Fruit fly (Drosophila melanogaster) whole organism: Measurements from ENCODE around the gene fzy.

ENCODE experiments used
- CG8478 ChIP-seq: fragments of >200 bp; optimal IDR thresholded peaks from 2 replicates; lab custom pipeline; 2018; ENCODE audit warnings: inconsistent platforms
- Dll ChIP-seq: fragments of >200 bp; optimal IDR thresholded peaks from 2 replicates; lab custom pipeline; 2017
- EcR ChIP-seq, 2 experiments: fragments of >200 bp; optimal IDR thresholded peaks; 2 replicates each; lab custom pipeline; 2017; ENCODE audit warnings: missing biosample characterization in 2 of 2, missing genetic modification characterization in 2 of 2, missing genetic modification reagents in 2 of 2
- pan ChIP-seq: fragments of >200 bp; optimal IDR thresholded peaks from 2 replicates; lab custom pipeline; 2017
- psq ChIP-seq: fragments of >200 bp; optimal IDR thresholded peaks from 2 replicates; lab custom pipeline; 2017
- usp ChIP-seq: fragments of >200 bp; optimal IDR thresholded peaks from 2 replicates; lab custom pipeline; 2017; ENCODE audit warnings: missing biosample characterization, missing genetic modification characterization, mixed read lengths

DNA sequence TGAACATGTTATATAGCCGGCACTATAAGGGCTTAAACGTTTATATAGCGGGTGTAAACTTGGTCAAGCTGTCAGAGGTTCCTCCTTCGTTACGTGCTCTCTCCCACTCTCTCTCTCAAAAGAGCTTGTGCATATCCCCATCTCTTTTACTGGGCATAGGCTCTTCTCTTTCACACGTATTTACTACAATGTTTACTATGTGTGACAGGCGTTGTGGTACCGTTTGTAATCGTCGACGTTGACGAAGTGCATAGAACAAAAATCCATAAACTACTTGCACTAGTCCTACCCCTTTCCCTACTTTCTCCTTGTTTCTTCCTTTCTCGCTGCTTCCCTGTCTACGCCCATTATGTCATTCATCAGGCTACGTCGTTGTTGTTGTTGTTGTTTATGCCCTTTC lies 33.9 kb upstream of the fzy start:
- no peak for TF ChIP-seq Dll (lab: Kevin White, UChicago)
- no peak for TF ChIP-seq pan (lab: Kevin White, UChicago)
- TF ChIP-seq psq (lab: Kevin White, UChicago), result no peak
- TF ChIP-seq CG8478 (lab: Kevin White, UChicago), result no peak
- no peak for TF ChIP-seq usp
- TF ChIP-seq EcR (GFP tag; optimal IDR thresholded peaks at IDR 0.05; lab: Kevin White, UChicago), result no peak
